Worm (Caenorhabditis elegans) whole organism, young adult: Measurements from ENCODE around the gene ZK666.15.
"Not testable (repeated sequence)": the region's sequence is repeated elsewhere in the genome, so short reads cannot be mapped to it uniquely, and the experiment has no call there.

Source experiments
- B0261.1 ChIP-seq: sonication (generic microtip); optimal IDR thresholded peaks from 2 replicates; lab custom pipeline; 2016; ENCODE audit warnings: mild to moderate bottlenecking, missing genetic modification characterization, moderate library complexity, missing compliant biosample characterization
- F39B2.1 ChIP-seq: fragments of 200-800 bp; sonication (Bioruptor generic); IDR thresholded peaks from 2 replicates; pipeline ENCODE4 v1.3.6; 2022; ENCODE audit warnings: missing genetic modification reagents, missing genetic modification characterization, missing compliant biosample characterization
- F49E8.2 ChIP-seq: sonication (generic microtip); optimal IDR thresholded peaks from 3 replicates; lab custom pipeline; 2017; ENCODE audit warnings: missing genetic modification characterization, mild to moderate bottlenecking, missing compliant biosample characterization, antibody characterized with exemption, moderate library complexity; ENCODE audit not compliant: insufficient read depth
- F55B11.4 ChIP-seq: sonication (generic microtip); optimal IDR thresholded peaks from 2 replicates; lab custom pipeline; 2016; ENCODE audit warnings: missing compliant biosample characterization, missing genetic modification characterization, borderline replicate concordance; ENCODE audit not compliant: insufficient read depth
- F57C9.4 ChIP-seq: sonication (generic microtip); optimal IDR thresholded peaks from 2 replicates; lab custom pipeline; 2017; ENCODE audit warnings: mild to moderate bottlenecking, missing genetic modification characterization, missing compliant biosample characterization
- K12H6.12 ChIP-seq: fragments of 200-800 bp; sonication (Bioruptor generic); optimal IDR thresholded peaks from 2 replicates; lab custom pipeline; 2018; ENCODE audit warnings: mild to moderate bottlenecking, missing genetic modification characterization, missing compliant biosample characterization
- T26A5.8 ChIP-seq: sonication (generic microtip); optimal IDR thresholded peaks from 2 replicates; lab custom pipeline; 2016; ENCODE audit warnings: missing genetic modification characterization, missing compliant biosample characterization
- Y53F4B.3 ChIP-seq: fragments of 200-800 bp; sonication (Bioruptor generic); IDR thresholded peaks from 2 replicates; pipeline ENCODE4 v1.3.6; 2022; ENCODE audit warnings: missing genetic modification reagents, missing genetic modification characterization, missing compliant biosample characterization
- Y56A3A.18 ChIP-seq: fragments of 200-800 bp; sonication (Bioruptor generic); IDR thresholded peaks from 2 replicates; pipeline ENCODE4 v1.3.6; 2022; ENCODE audit warnings: missing genetic modification reagents, missing genetic modification characterization, missing compliant biosample characterization
- athp-1 ChIP-seq: sonication (generic microtip); optimal IDR thresholded peaks from 2 replicates; lab custom pipeline; 2017; ENCODE audit warnings: mild to moderate bottlenecking, missing genetic modification characterization, missing compliant biosample characterization
- cebp-2 ChIP-seq: fragments of 200-800 bp; sonication (Bioruptor generic); IDR thresholded peaks from 2 replicates; pipeline ENCODE4 v1.3.6; 2022; ENCODE audit warnings: missing genetic modification characterization, missing compliant biosample characterization
- ceh-79 ChIP-seq: sonication (generic microtip); optimal IDR thresholded peaks from 2 replicates; lab custom pipeline; 2017; ENCODE audit warnings: mild to moderate bottlenecking, missing genetic modification characterization, missing compliant biosample characterization
- die-1 ChIP-seq: sonication (generic microtip); optimal IDR thresholded peaks from 2 replicates; lab custom pipeline; 2016; ENCODE audit warnings: missing genotype, mild to moderate bottlenecking, missing genetic modification characterization, missing compliant biosample characterization
- dpl-1 ChIP-seq: fragments of 150-350 bp; optimal IDR thresholded peaks from 2 replicates; lab custom pipeline; 2014; ENCODE audit warnings: missing biosample characterization, missing genetic modification reagents, missing genetic modification characterization
- egl-44 ChIP-seq: fragments of 200-800 bp; sonication (Bioruptor generic); IDR thresholded peaks from 2 replicates; pipeline ENCODE4 v1.3.6; 2022; ENCODE audit warnings: missing genetic modification reagents, missing genetic modification characterization, missing compliant biosample characterization
- let-526 ChIP-seq: fragments of 200-800 bp; sonication (Bioruptor generic); IDR thresholded peaks from 2 replicates; pipeline ENCODE4 v1.3.6; 2022; ENCODE audit warnings: missing genetic modification reagents, missing genetic modification characterization, missing compliant biosample characterization
- lin-40 ChIP-seq: sonication (generic microtip); optimal IDR thresholded peaks from 2 replicates; lab custom pipeline; 2016; ENCODE audit warnings: missing genetic modification characterization, mild to moderate bottlenecking, missing compliant biosample characterization, missing genotype, missing genetic modification reagents
- lin-54 ChIP-seq: fragments of 200-800 bp; sonication (Bioruptor generic); optimal IDR thresholded peaks from 2 replicates; lab custom pipeline; 2018; ENCODE audit warnings: mild to moderate bottlenecking, missing genetic modification characterization, missing compliant biosample characterization
- lsl-1 ChIP-seq: fragments of 200-800 bp; sonication (Bioruptor generic); optimal IDR thresholded peaks from 2 replicates; lab custom pipeline; 2018; ENCODE audit warnings: mild to moderate bottlenecking, missing genetic modification characterization, moderate library complexity, missing compliant biosample characterization
- mcd-1 ChIP-seq: fragments of 200-800 bp; sonication (Bioruptor generic); IDR thresholded peaks from 2 replicates; pipeline ENCODE4 v1.3.6; 2022; ENCODE audit warnings: missing genetic modification reagents, missing genetic modification characterization, missing compliant biosample characterization
- nhr-120 ChIP-seq: fragments of 200-800 bp; sonication (Bioruptor generic); IDR thresholded peaks from 2 replicates; pipeline ENCODE4 v1.3.6; 2022; ENCODE audit warnings: missing genetic modification characterization, missing compliant biosample characterization
- nhr-27 ChIP-seq: fragments of 200-800 bp; sonication (Bioruptor generic); optimal IDR thresholded peaks from 2 replicates; lab custom pipeline; 2018; ENCODE audit warnings: mild to moderate bottlenecking, missing genetic modification characterization, moderate library complexity, missing compliant biosample characterization
- nhr-80 ChIP-seq: sonication (generic microtip); optimal IDR thresholded peaks from 2 replicates; lab custom pipeline; 2016; ENCODE audit warnings: missing genetic modification characterization, missing compliant biosample characterization
- snpc-3.4 ChIP-seq: sonication (generic microtip); optimal IDR thresholded peaks from 2 replicates; lab custom pipeline; 2017; ENCODE audit warnings: missing genetic modification characterization, mild to moderate bottlenecking, missing compliant biosample characterization, antibody characterized with exemption, moderate library complexity, missing genotype, missing genetic modification reagents
- sptf-2 ChIP-seq: fragments of 200-800 bp; sonication (Bioruptor generic); optimal IDR thresholded peaks from 2 replicates; lab custom pipeline; 2018; ENCODE audit warnings: mild to moderate bottlenecking, missing genetic modification characterization, missing compliant biosample characterization
- tbp1 ChIP-seq: fragments of 200-800 bp; sonication (Bioruptor generic); optimal IDR thresholded peaks from 2 replicates; lab custom pipeline; 2018; ENCODE audit warnings: mild to moderate bottlenecking, missing genetic modification characterization, missing compliant biosample characterization
- unc-130 ChIP-seq: sonication (generic microtip); optimal IDR thresholded peaks from 2 replicates; lab custom pipeline; 2016; ENCODE audit warnings: missing genetic modification reagents, missing genetic modification characterization, missing compliant biosample characterization
- zfh-2 ChIP-seq: fragments of 200-800 bp; sonication (Bioruptor generic); conservative IDR thresholded peaks from 2 replicates; pipeline ENCODE4 v1.3.6; 2022; ENCODE audit warnings: missing genetic modification reagents, missing genetic modification characterization, missing compliant biosample characterization
- zim-3 ChIP-seq: sonication (generic microtip); optimal IDR thresholded peaks from 2 replicates; lab custom pipeline; 2017; ENCODE audit warnings: mild to moderate bottlenecking, missing genetic modification characterization, moderate library complexity, missing compliant biosample characterization
- ztf-18 ChIP-seq: sonication (generic microtip); optimal IDR thresholded peaks from 2 replicates; lab custom pipeline; 2016; ENCODE audit warnings: missing genotype, mild to moderate bottlenecking, missing genetic modification characterization, missing compliant biosample characterization
- ztf-26 ChIP-seq: sonication (generic microtip); optimal IDR thresholded peaks from 2 replicates; lab custom pipeline; 2017; ENCODE audit warnings: missing genetic modification characterization, missing compliant biosample characterization
- ztf-3 ChIP-seq: fragments of 200-800 bp; sonication (Bioruptor generic); optimal IDR thresholded peaks from 2 replicates; lab custom pipeline; 2018; ENCODE audit warnings: mild to moderate bottlenecking, missing genetic modification characterization, missing compliant biosample characterization
- ztf-6 ChIP-seq: fragments of 200-800 bp; sonication (Bioruptor generic); IDR thresholded peaks from 2 replicates; pipeline ENCODE4 v1.3.6; 2022; ENCODE audit warnings: missing genetic modification reagents, missing genetic modification characterization, missing compliant biosample characterization

The ZK666.15 gene

DNA sequence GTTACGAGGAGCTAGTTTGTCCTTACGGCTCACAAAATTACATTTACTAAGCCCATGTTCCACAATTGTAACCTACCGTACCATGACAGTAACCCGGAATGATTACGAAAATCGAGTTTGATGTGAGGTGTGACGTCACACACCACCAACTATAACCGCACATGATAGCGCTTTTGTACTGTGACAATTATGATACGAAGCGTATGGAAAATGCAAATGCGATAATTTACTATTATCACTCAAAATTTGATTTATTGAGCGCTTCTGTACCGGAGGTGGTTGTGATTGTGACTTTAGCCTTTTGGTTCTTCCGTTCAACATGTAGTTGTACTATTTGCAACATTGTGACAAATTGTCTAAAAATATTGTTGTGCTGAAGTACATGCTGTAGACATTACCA, 1.2 kb upstream of the ZK666.15 start:
- peak; percentile 18 for TF ChIP-seq nhr-80 (tag; lab: Kevin White, UChicago)
- TF ChIP-seq ceh-79 (tag; lab: Kevin White, UChicago), result no peak
- TF ChIP-seq, all 124 proteins: peak for 1

- TF ChIP-seq zim-3 (tag; lab: Kevin White, UChicago), result no peak
- TF ChIP-seq ztf-3 (GFP tag; lab: Kevin White, UChicago), result no peak
- no peak for TF ChIP-seq Y53F4B.3 (GFP tag; lab: Robert Waterston, UW)
- no peak for TF ChIP-seq ztf-18 (tag; lab: Kevin White, UChicago)
- no peak for TF ChIP-seq die-1 (tag; lab: Kevin White, UChicago)
- no peak for TF ChIP-seq cebp-2
- no peak for TF ChIP-seq lsl-1 (GFP tag; lab: Kevin White, UChicago)
- no peak for TF ChIP-seq egl-44 (GFP tag; lab: Robert Waterston, UW)
Observed at ce11 chrII:10490329-10490728, 3.5 kb downstream of the ZK666.15 start, which contains the start of gene clec-61. TSS of gene clec-61 (minus strand) at chrII:10490537.

- not testable (repeated sequence) for TF ChIP-seq nhr-27; egl-44 (GFP tag; lab: Robert Waterston, UW); let-526 (GFP tag; lab: Robert Waterston, UW)
- TF ChIP-seq, all 124 proteins: peak for 0; not testable (repeated sequence) for 124
Observed at ce11 chrII:10493034-10493433, 6.2 kb downstream of the ZK666.15 start, which contains the start of gene ZK666.8. TSS of gene ZK666.8 (minus strand) at chrII:10493134.

DNA sequence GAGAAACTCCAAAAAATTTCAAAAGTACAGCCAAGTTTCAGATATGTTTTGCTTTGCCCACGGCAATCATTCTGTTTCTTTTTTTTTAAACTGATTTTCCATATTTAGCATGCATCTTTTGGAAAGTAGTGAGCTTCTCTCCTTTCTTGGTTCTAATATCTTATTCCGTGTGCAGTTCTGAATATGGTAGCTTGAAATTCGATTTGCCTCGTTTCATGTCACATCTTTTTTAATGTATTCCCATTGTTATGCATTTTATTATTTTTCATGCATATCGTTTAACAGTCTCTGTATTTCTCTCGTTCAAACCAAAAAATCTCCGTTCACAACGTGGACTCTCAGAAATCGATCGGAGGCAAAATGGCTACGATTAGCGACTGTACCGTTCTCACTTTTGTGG, 7.6 kb downstream of the ZK666.15 start, which contains the start of gene ZK666.14:
ZK666.14 (plus strand) TSS at position 301 of the 400 bp plus-strand sequence.
- TF ChIP-seq unc-130 (GFP tag; lab: Kevin White, UChicago) (no peak), mcd-1 (GFP tag; lab: Robert Waterston, UW) (no peak), Y53F4B.3 (GFP tag; lab: Robert Waterston, UW) (no peak), snpc-3.4 (tag; lab: Kevin White, UChicago) (no peak), K12H6.12 (tag; lab: Kevin White, UChicago) (no peak), athp-1 (tag; lab: Kevin White, UChicago) (no peak), ztf-6 (GFP tag; lab: Robert Waterston, UW) (no peak), F57C9.4 (no peak), zfh-2 (GFP tag; lab: Robert Waterston, UW) (no peak), F55B11.4 (no peak), lin-40 (tag; lab: Kevin White, UChicago) (no peak), F39B2.1 (GFP tag; lab: Robert Waterston, UW) (no peak), tbp1 (GFP tag; lab: Kevin White, UChicago) (no peak), lin-54 (no peak), dpl-1 (GFP tag; lab: Kevin White, UChicago) (no peak), sptf-2 (GFP tag; lab: Kevin White, UChicago) (no peak), B0261.1 (tag; lab: Kevin White, UChicago) (no peak), nhr-120 (GFP tag; lab: Robert Waterston, UW) (no peak), egl-44 (GFP tag; lab: Robert Waterston, UW) (no peak), Y56A3A.18 (GFP tag; lab: Robert Waterston, UW) (no peak)

ce11 chrII:10495912-10496311, 9.1 kb downstream of the ZK666.15 start, which contains the start of gene ZK666.12:
TSS of gene ZK666.12 (plus strand) at chrII:10496212.
- TF ChIP-seq ztf-26 (tag; lab: Kevin White, UChicago) (no peak), lin-40 (tag; lab: Kevin White, UChicago) (no peak), snpc-3.4 (tag; lab: Kevin White, UChicago) (no peak), F49E8.2 (tag; lab: Kevin White, UChicago) (no peak), T26A5.8 (no peak)
